Fruit fly (Drosophila melanogaster) whole organism, pupa: Measurements from ENCODE around the gene U2af50.

Experiments
- CG10348 ChIP-seq: fragments of 200-800 bp; sonication (Bioruptor generic); IDR thresholded peaks from 2 replicates; pipeline ENCODE4 v1.3.6; 2022; ENCODE audit warnings: missing biosample characterization, missing genetic modification characterization
- CG12605 ChIP-seq: fragments of 200-800 bp; sonication (Bioruptor generic); IDR thresholded peaks from 2 replicates; pipeline ENCODE4 v1.3.6; 2022; ENCODE audit warnings: missing biosample characterization, missing genetic modification characterization
- CG13204 ChIP-seq: fragments of 200-800 bp; sonication (Bioruptor generic); optimal IDR thresholded peaks from 2 replicates; lab custom pipeline; 2018; ENCODE audit warnings: missing biosample characterization, mild to moderate bottlenecking, missing genetic modification characterization, moderate library complexity
- CG14655 ChIP-seq: fragments of 200-800 bp; sonication (Bioruptor generic); optimal IDR thresholded peaks from 3 replicates; lab custom pipeline; 2017; ENCODE audit warnings: mild to moderate bottlenecking, missing biosample characterization, missing genetic modification reagents, missing genetic modification characterization
- CG15710 ChIP-seq: fragments of 200-800 bp; sonication (Bioruptor generic); optimal IDR thresholded peaks from 2 replicates; lab custom pipeline; 2018; ENCODE audit warnings: missing biosample characterization, mild to moderate bottlenecking, missing genetic modification characterization, moderate library complexity
- CG17806 ChIP-seq: fragments of 200-800 bp; sonication (Bioruptor generic); optimal IDR thresholded peaks from 2 replicates; lab custom pipeline; 2018; ENCODE audit warnings: missing biosample characterization, mild to moderate bottlenecking, missing genetic modification characterization, moderate library complexity
- CG32121 ChIP-seq: fragments of 200-800 bp; sonication (Bioruptor generic); IDR thresholded peaks from 2 replicates; pipeline ENCODE4 v1.3.6; 2022; ENCODE audit warnings: missing biosample characterization, missing genetic modification characterization
- CG34367 ChIP-seq: fragments of 200-800 bp; sonication (Bioruptor generic); optimal IDR thresholded peaks from 2 replicates; lab custom pipeline; 2018; ENCODE audit warnings: missing biosample characterization, mild to moderate bottlenecking, missing genetic modification characterization
- CG4496 ChIP-seq: fragments of 200-800 bp; sonication (Bioruptor generic); IDR thresholded peaks from 3 replicates; pipeline ENCODE4 v1.3.6; 2022; ENCODE audit warnings: missing biosample characterization, missing genetic modification characterization
- CG8159 ChIP-seq: fragments of 200-800 bp; sonication (Bioruptor generic); optimal IDR thresholded peaks from 3 replicates; lab custom pipeline; 2018; ENCODE audit warnings: missing biosample characterization, mild to moderate bottlenecking, missing genetic modification characterization, moderate library complexity
- CG8301 ChIP-seq: fragments of 200-800 bp; sonication (Bioruptor generic); optimal IDR thresholded peaks from 2 replicates; lab custom pipeline; 2018; ENCODE audit warnings: missing biosample characterization, mild to moderate bottlenecking, missing genetic modification characterization
- CG9948 ChIP-seq: fragments of 200-800 bp; sonication (Bioruptor generic); optimal IDR thresholded peaks from 2 replicates; lab custom pipeline; 2018; ENCODE audit warnings: missing biosample characterization, mild to moderate bottlenecking, missing genetic modification characterization, moderate library complexity
- D1 ChIP-seq: fragments of 200-800 bp; sonication (Bioruptor generic); optimal IDR thresholded peaks from 2 replicates; lab custom pipeline; 2018; ENCODE audit warnings: missing biosample characterization, mild to moderate bottlenecking, missing genetic modification characterization, moderate library complexity
- EcR ChIP-seq: fragments of 200-800 bp; sonication (Bioruptor generic); optimal IDR thresholded peaks from 3 replicates; lab custom pipeline; 2019; ENCODE audit warnings: missing biosample characterization, missing genetic modification characterization, mild to moderate bottlenecking, moderate library complexity, missing genetic modification reagents
- Ets98B ChIP-seq: fragments of 200-800 bp; sonication (Bioruptor generic); IDR thresholded peaks from 2 replicates; pipeline ENCODE4 v1.3.6; 2022; ENCODE audit warnings: missing biosample characterization, missing genetic modification characterization
- Pif1A ChIP-seq: fragments of 200-800 bp; sonication (Bioruptor generic); optimal IDR thresholded peaks from 3 replicates; lab custom pipeline; 2016; ENCODE audit warnings: missing biosample characterization, missing genetic modification characterization
- Pif1B ChIP-seq: fragments of 200-800 bp; sonication (Bioruptor generic); optimal IDR thresholded peaks from 3 replicates; lab custom pipeline; 2016; ENCODE audit warnings: missing biosample characterization, missing genetic modification characterization
- Snoo ChIP-seq: fragments of 200-800 bp; sonication (Bioruptor generic); optimal IDR thresholded peaks from 3 replicates; lab custom pipeline; 2017; ENCODE audit warnings: missing biosample characterization, mild to moderate bottlenecking, missing genetic modification characterization, inconsistent platforms
- fd96Ca ChIP-seq: fragments of 200-800 bp; sonication (Bioruptor generic); IDR thresholded peaks from 3 replicates; pipeline ENCODE4 v1.3.6; 2022; ENCODE audit warnings: missing biosample characterization, missing genetic modification characterization
- gl ChIP-seq: fragments of 200-800 bp; sonication (Bioruptor generic); optimal IDR thresholded peaks from 2 replicates; lab custom pipeline; 2018; ENCODE audit warnings: missing biosample characterization, mild to moderate bottlenecking, missing genetic modification characterization
- rn ChIP-seq: fragments of 200-800 bp; sonication (Bioruptor generic); IDR thresholded peaks from 2 replicates; pipeline ENCODE4 v1.3.6; 2022; ENCODE audit warnings: missing biosample characterization, missing genetic modification characterization

U2af50 gene

DNA sequence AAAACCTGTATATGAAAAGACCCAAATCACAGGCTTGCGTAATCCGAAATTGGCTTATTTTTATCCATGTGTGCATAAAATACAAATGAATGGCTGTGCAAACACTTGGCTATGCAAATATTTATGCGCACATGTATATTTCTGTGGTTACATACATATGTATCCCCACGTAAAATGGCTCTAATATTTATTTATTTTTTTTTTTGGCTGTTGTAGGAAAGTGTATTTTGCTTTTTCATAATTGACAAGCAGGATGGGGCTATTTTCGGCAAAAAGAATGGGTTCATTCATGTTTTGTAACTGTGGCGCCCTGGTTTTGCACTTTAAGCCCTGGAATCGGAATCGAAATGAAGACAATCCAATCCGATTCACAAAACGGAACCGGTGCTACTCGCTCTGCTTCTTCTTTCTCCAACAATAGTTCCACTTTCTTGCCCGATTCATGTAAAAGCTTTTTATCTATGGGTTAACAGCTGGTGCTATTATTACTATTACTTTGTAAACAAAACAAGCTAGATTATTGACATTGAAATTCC is 23.7 kb downstream of the U2af50 start:
- TF ChIP-seq CG8301 (tag; lab: Kevin White, UChicago) (peak; percentile 49), Snoo (tag; lab: Kevin White, UChicago) (peak; percentile 67), CG34367 (tag; lab: Kevin White, UChicago) (peak; percentile 46), CG14655 (GFP tag; lab: Kevin White, UChicago) (no peak), Pif1B (peak; percentile 77), CG8159 (tag; lab: Kevin White, UChicago) (peak; percentile 57), CG10348 (GFP tag; lab: Robert Waterston, UW) (no peak), CG17806 (tag; lab: Kevin White, UChicago) (peak; percentile 62), gl (no peak), Ets98B (GFP tag; lab: Robert Waterston, UW) (peak; percentile 87), CG32121 (GFP tag; lab: Robert Waterston, UW) (peak; percentile 90), EcR (GFP tag; lab: Kevin White, UChicago) (no peak), rn (peak; percentile 61), CG12605 (GFP tag; lab: Robert Waterston, UW) (peak; percentile 64; the same call in 1 of the 2 replicates), CG13204 (no peak), D1 (tag; lab: Kevin White, UChicago) (no peak), Pif1A (GFP tag; lab: Kevin White, UChicago) (peak; percentile 80), CG15710 (tag; lab: Kevin White, UChicago) (peak; percentile 55), CG4496 (peak; percentile 93), fd96Ca (peak; percentile 86), CG9948 (peak; percentile 33)

DNA sequence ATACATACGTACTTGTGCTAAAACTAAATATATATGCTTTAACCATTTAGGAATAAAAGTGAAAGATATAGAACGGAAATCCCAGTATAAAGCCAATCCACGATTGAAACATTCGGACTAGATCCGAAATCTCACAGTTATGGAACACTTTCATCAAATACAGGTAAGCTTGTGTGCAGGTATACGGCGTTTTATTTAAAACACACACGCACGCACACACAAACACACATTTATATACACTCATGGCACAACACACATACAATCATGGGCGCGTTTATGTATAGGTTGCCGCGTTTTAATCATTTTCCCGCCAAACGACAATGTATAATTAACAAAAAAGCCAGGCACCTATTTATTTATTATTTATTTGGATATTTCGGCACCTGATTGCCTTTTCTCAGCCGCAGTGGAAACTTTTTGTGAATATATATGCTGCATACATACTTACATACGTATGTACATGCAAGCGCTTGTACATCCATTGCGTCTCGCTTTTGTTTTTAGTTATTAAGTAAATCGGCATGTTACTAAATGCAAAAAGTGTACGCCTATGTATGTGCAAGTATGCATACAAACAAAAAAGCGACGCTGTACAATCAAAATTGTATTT is 24.5 kb downstream of the U2af50 start:
- TF ChIP-seq Ets98B (GFP tag; lab: Robert Waterston, UW) = no peak
- no peak for TF ChIP-seq rn
- no peak for TF ChIP-seq CG15710 (tag; lab: Kevin White, UChicago)
- TF ChIP-seq EcR (GFP tag; lab: Kevin White, UChicago) = no peak
- TF ChIP-seq CG32121 (GFP tag; lab: Robert Waterston, UW) = no peak
- no peak for TF ChIP-seq CG8159 (tag; lab: Kevin White, UChicago)
- no peak for TF ChIP-seq CG9948
- no peak for TF ChIP-seq CG12605 (GFP tag; lab: Robert Waterston, UW)
- no peak for TF ChIP-seq CG13204
- no peak for TF ChIP-seq CG17806 (tag; lab: Kevin White, UChicago)
- TF ChIP-seq CG4496 = no peak
- TF ChIP-seq CG34367 (tag; lab: Kevin White, UChicago) = no peak
- no peak for TF ChIP-seq CG14655 (GFP tag; lab: Kevin White, UChicago)
- no peak for TF ChIP-seq CG10348 (GFP tag; lab: Robert Waterston, UW)
- TF ChIP-seq Snoo (tag; lab: Kevin White, UChicago) = no peak
- no peak for TF ChIP-seq CG8301 (tag; lab: Kevin White, UChicago)
- TF ChIP-seq Pif1A (GFP tag; lab: Kevin White, UChicago) = no peak
- TF ChIP-seq Pif1B = no peak
- TF ChIP-seq, all 21 proteins: peak for 0

DNA sequence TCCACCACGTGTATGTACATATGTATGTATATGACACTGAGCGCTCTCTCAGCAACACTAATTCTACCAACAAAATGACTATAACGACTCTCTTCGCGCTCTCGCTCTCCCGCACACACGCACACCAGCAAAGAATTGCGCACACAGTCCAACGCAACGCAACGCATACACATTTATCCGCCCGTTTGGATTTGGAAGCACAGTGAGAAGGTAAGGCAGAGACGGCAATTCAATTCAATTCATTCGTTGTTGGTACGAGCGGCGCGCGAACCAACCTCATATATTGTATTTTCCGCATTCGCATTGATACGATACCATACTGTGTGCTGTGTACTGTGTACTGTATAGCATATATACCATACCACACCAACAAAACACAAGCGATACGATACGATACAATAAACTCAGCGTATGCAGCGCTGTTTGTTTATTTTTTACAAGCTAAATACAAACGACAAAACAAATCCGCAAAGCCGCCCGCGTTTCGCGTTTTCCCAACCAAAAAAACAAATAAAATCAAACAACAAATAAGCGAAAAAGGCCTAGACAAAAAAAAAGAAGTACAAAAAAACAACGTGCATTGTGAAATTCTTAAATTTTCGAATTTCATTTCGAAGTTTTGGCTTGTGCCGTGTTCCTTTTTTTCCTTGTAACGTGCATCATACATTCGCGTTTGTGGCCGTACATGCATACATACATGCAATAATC is 25.3 kb downstream of the U2af50 start, which contains the start of the genes CG9921 and Dsp1:
Gene CG9921 (minus strand): TSS at position 167 of the 708 bp plus-strand sequence.
Gene Dsp1 (plus strand): TSS at position 179 of the 708 bp plus-strand sequence.
- no peak for TF ChIP-seq CG8301 (tag; lab: Kevin White, UChicago)
- no peak for TF ChIP-seq CG34367 (tag; lab: Kevin White, UChicago)
- no peak for TF ChIP-seq Pif1B
- no peak for TF ChIP-seq CG10348 (GFP tag; lab: Robert Waterston, UW)
- TF ChIP-seq CG8159 (tag; lab: Kevin White, UChicago) = no peak
- TF ChIP-seq CG12605 (GFP tag; lab: Robert Waterston, UW) = 0 out of 2 replicates have a peak, but pooled peaks have one; percentile 30
- TF ChIP-seq CG32121 (GFP tag; lab: Robert Waterston, UW) = no peak
- peak; percentile 29; the same call in 1 of the 3 replicates for TF ChIP-seq CG4496
- TF ChIP-seq fd96Ca = peak; percentile 54; the same call in 1 of the 3 replicates
- TF ChIP-seq Ets98B (GFP tag; lab: Robert Waterston, UW) = peak; percentile 35; the same call in 1 of the 2 replicates
- TF ChIP-seq gl = no peak
- TF ChIP-seq EcR (GFP tag; lab: Kevin White, UChicago) = peak; percentile 9
- TF ChIP-seq Snoo (tag; lab: Kevin White, UChicago) = no peak
- no peak for TF ChIP-seq Pif1A (GFP tag; lab: Kevin White, UChicago)
- no peak for TF ChIP-seq CG13204
- no peak for TF ChIP-seq rn
- no peak for TF ChIP-seq CG9948
- TF ChIP-seq CG14655 (GFP tag; lab: Kevin White, UChicago) = peak; percentile 3
- no peak for TF ChIP-seq D1 (tag; lab: Kevin White, UChicago)
- TF ChIP-seq CG15710 (tag; lab: Kevin White, UChicago) = no peak

DNA sequence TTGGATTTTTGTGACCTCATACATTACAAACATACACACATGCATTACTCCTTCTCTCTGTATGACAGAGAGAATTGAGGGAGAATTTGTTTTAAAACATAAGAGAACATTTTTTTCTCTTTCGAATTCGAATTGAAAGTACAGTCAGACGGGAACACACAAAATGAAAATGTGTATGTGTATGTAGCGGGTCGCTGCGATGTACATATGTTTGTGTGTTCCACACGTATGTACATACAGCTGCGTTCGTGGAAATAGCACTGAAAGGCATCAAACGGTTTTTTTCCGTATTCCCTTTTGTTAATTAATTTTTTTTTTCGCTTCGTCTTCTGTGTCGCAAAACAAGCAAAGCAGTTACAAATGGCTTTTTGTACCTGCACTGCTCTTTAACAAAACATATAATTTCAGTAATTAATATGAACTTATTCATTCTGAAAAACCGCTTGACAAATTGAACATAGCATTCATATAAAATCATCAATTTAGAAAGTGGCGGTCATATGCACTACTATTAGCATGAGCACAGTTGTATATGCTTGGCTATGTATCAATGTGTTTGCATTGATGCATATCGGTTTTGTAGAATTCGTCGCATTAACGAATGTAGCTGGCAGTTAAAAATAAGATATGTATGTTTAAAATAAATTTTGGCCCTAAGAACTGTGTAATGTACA is 26.1 kb downstream of the U2af50 start:
- TF ChIP-seq rn (peak; percentile 86), CG4496 (peak; percentile 94), CG13204 (peak; percentile 93), CG34367 (tag; lab: Kevin White, UChicago) (peak; percentile 97), CG12605 (GFP tag; lab: Robert Waterston, UW) (peak; percentile 90), gl (peak; percentile 94), Snoo (tag; lab: Kevin White, UChicago) (peak; percentile 96), CG32121 (GFP tag; lab: Robert Waterston, UW) (peak; percentile 96), EcR (GFP tag; lab: Kevin White, UChicago) (peak; percentile 6), fd96Ca (peak; percentile 96), CG15710 (tag; lab: Kevin White, UChicago) (peak; percentile 97), CG10348 (GFP tag; lab: Robert Waterston, UW) (peak; percentile 79), CG8301 (tag; lab: Kevin White, UChicago) (peak; percentile 98), CG17806 (tag; lab: Kevin White, UChicago) (peak; percentile 95), D1 (tag; lab: Kevin White, UChicago) (peak; percentile 95), CG9948 (peak; percentile 97), Ets98B (GFP tag; lab: Robert Waterston, UW) (peak; percentile 89), Pif1A (GFP tag; lab: Kevin White, UChicago) (peak; percentile 97), CG8159 (tag; lab: Kevin White, UChicago) (peak; percentile 98), CG14655 (GFP tag; lab: Kevin White, UChicago) (peak; percentile 99), Pif1B (peak; percentile 95)
